Fruit fly (Drosophila melanogaster): ENCODE results near the gene CG33257.

dm6 chr3L:16303982-16304381 is 42.1 kb upstream of the CG33257 start, which contains the start of gene CG43249:
- TF ChIP-seq CG8478 (optimal IDR thresholded peaks at IDR 0.05) (no peak), CTCF (optimal IDR thresholded peaks at IDR 0.05) (no peak)

Measured in S2 (cell line).